Worm (Caenorhabditis elegans) whole organism, L2 larva: ENCODE data around the gene zipt-2.2.

Experiments used
- F13H6.1 ChIP-seq: sonication (generic microtip); optimal IDR thresholded peaks from 2 replicates; lab custom pipeline; 2016; ENCODE audit warnings: missing genetic modification characterization, missing compliant biosample characterization
- ama-1 ChIP-seq: fragments of 150-350 bp; optimal IDR thresholded peaks from 2 replicates; lab custom pipeline; 2018; ENCODE audit warnings: inconsistent platforms
- blmp-1 ChIP-seq: sonication (generic microtip); optimal IDR thresholded peaks from 2 replicates; lab custom pipeline; 2017; ENCODE audit warnings: missing genetic modification characterization, mild to moderate bottlenecking, missing compliant biosample characterization, antibody characterized with exemption, moderate library complexity; ENCODE audit not compliant: insufficient read depth
- egl-27 ChIP-seq: sonication (generic microtip); optimal IDR thresholded peaks from 3 replicates; lab custom pipeline; 2017; ENCODE audit warnings: missing biosample characterization, missing genetic modification reagents, missing genetic modification characterization
- elt-3 ChIP-seq: sonication (generic microtip); optimal IDR thresholded peaks from 2 replicates; lab custom pipeline; 2017; ENCODE audit warnings: missing biosample characterization, missing genetic modification characterization
- lin-39 ChIP-seq: fragments of 150-350 bp; optimal IDR thresholded peaks from 2 replicates; lab custom pipeline; 2014; ENCODE audit warnings: missing biosample characterization, missing genetic modification reagents, missing genetic modification characterization
- lsy-2 ChIP-seq, 2 experiments: fragments of 150-350 bp in 1 of 2; sonication (generic microtip) in 1 of 2; optimal IDR thresholded peaks; 2 replicates each; lab custom pipeline; 2014 to 2017; ENCODE audit warnings: missing biosample characterization in 2 of 2, missing genetic modification characterization in 2 of 2
- nhr-11 ChIP-seq: fragments of 150-350 bp; optimal IDR thresholded peaks from 2 replicates; lab custom pipeline; 2014; ENCODE audit warnings: missing biosample characterization, missing genetic modification characterization
- nhr-237 ChIP-seq: fragments of 150-350 bp; optimal IDR thresholded peaks from 2 replicates; lab custom pipeline; 2014; ENCODE audit warnings: missing biosample characterization, missing genetic modification characterization
- nhr-25 ChIP-seq: fragments of 150-350 bp; sonication (generic microtip); optimal IDR thresholded peaks from 3 replicates; lab custom pipeline; 2014; ENCODE audit warnings: missing biosample characterization, missing genetic modification characterization
- peb-1 ChIP-seq: fragments of 150-350 bp; optimal IDR thresholded peaks from 2 replicates; lab custom pipeline; 2014; ENCODE audit warnings: missing biosample characterization, missing genetic modification characterization
- sem-4 ChIP-seq: fragments of 150-350 bp; optimal IDR thresholded peaks from 2 replicates; lab custom pipeline; 2014; ENCODE audit warnings: missing biosample characterization, missing genetic modification reagents, missing genetic modification characterization
- unc-55 ChIP-seq: fragments of 150-350 bp; sonication (generic microtip); optimal IDR thresholded peaks from 3 replicates; lab custom pipeline; 2014; ENCODE audit warnings: missing biosample characterization, missing genetic modification reagents, missing genetic modification characterization
- unc-62 ChIP-seq: fragments of 150-350 bp; optimal IDR thresholded peaks from 2 replicates; lab custom pipeline; 2014; ENCODE audit warnings: missing biosample characterization, missing genetic modification reagents, missing genetic modification characterization

- TF ChIP-seq peb-1 (tag; lab: Kevin White, UChicago) (no peak), unc-55 (GFP tag; lab: Kevin White, UChicago) (no peak), lin-39 (tag; lab: Kevin White, UChicago) (no peak), nhr-237 (tag; lab: Kevin White, UChicago) (no peak), F13H6.1 (tag; lab: Kevin White, UChicago) (no peak), ama-1 (no peak), nhr-11 (tag; lab: Kevin White, UChicago) (no peak), elt-3 (tag; lab: Kevin White, UChicago) (no peak), blmp-1 (tag; lab: Kevin White, UChicago) (no peak), unc-62 (GFP tag; lab: Kevin White, UChicago) (no peak), lsy-2 (tag; optimal IDR thresholded peaks at IDR 0.05; lab: Kevin White, UChicago) (no peak), sem-4 (tag; lab: Kevin White, UChicago) (no peak), egl-27 (no peak), nhr-25 (no peak)
These were observed 24.3 kb upstream of the zipt-2.2 start for ce11 chrIV:4259433-4259832.
